Worm (Caenorhabditis elegans) whole organism, L3 larva: Measurements from ENCODE around the gene oac-24.

Source experiments
- ama-1 ChIP-seq: fragments of 150-350 bp; optimal IDR thresholded peaks from 2 replicates; lab custom pipeline; 2018
- ceh-9 ChIP-seq: sonication (generic microtip); optimal IDR thresholded peaks from 2 replicates; lab custom pipeline; 2018; ENCODE audit warnings: missing biosample characterization, missing genetic modification characterization
- daf-12 ChIP-seq: fragments of 150-350 bp; optimal IDR thresholded peaks from 2 replicates; lab custom pipeline; 2014; ENCODE audit warnings: missing biosample characterization, missing genetic modification reagents, missing genetic modification characterization
- egl-27 ChIP-seq: sonication (generic microtip); optimal IDR thresholded peaks from 4 replicates; lab custom pipeline; 2017; ENCODE audit warnings: missing biosample characterization, missing genetic modification reagents, missing genetic modification characterization
- nhr-11 ChIP-seq: fragments of 150-350 bp; optimal IDR thresholded peaks from 2 replicates; lab custom pipeline; 2014; ENCODE audit warnings: missing biosample characterization, missing genetic modification characterization
- nhr-237 ChIP-seq: fragments of 150-350 bp; optimal IDR thresholded peaks from 2 replicates; lab custom pipeline; 2014; ENCODE audit warnings: missing biosample characterization, missing genetic modification characterization
- nhr-28 ChIP-seq: fragments of 150-350 bp; optimal IDR thresholded peaks from 2 replicates; lab custom pipeline; 2014; ENCODE audit warnings: missing biosample characterization, missing genetic modification characterization
- pha-4 ChIP-seq: fragments of 150-350 bp; optimal IDR thresholded peaks from 2 replicates; lab custom pipeline; 2014; ENCODE audit warnings: missing biosample characterization, missing genetic modification reagents, missing genetic modification characterization
- tbx-2 ChIP-seq: sonication (generic microtip); optimal IDR thresholded peaks from 2 replicates; lab custom pipeline; 2016; ENCODE audit warnings: mild to moderate bottlenecking, missing genetic modification characterization, missing compliant biosample characterization
- unc-39 ChIP-seq: sonication (generic microtip); optimal IDR thresholded peaks from 4 replicates; lab custom pipeline; 2017; ENCODE audit warnings: missing biosample characterization, missing genetic modification characterization
- unc-62 ChIP-seq: fragments of 150-350 bp; sonication (generic microtip); optimal IDR thresholded peaks from 4 replicates; lab custom pipeline; 2014; ENCODE audit warnings: missing biosample characterization, missing genetic modification reagents, missing genetic modification characterization

ce11 chrV:4686680-4687470 lies 23.7 kb upstream of the oac-24 start, which contains the start of gene taf-10:
- no peak for TF ChIP-seq nhr-11 (tag; lab: Kevin White, UChicago)
- TF ChIP-seq daf-12 (tag; lab: Kevin White, UChicago), result no peak
- TF ChIP-seq unc-39 (tag; lab: Kevin White, UChicago), result no peak
- TF ChIP-seq nhr-28 (tag; lab: Kevin White, UChicago), result no peak
- TF ChIP-seq ama-1 (lab: Kevin White, UChicago), result no peak
- no peak for TF ChIP-seq egl-27 (tag; lab: Kevin White, UChicago)
- peak; percentile 72 for TF ChIP-seq pha-4 (tag; lab: Kevin White, UChicago)
- TF ChIP-seq nhr-237 (tag; lab: Kevin White, UChicago), result no peak
- no peak for TF ChIP-seq ceh-9 (tag; lab: Kevin White, UChicago)
- no peak for TF ChIP-seq unc-62 (GFP tag; lab: Kevin White, UChicago)
- TF ChIP-seq tbx-2, result no peak
